Worm (Caenorhabditis elegans) whole organism, L2 larva: Measurements from ENCODE around the gene mip-1.

Source experiments
- F13H6.1 ChIP-seq: sonication (generic microtip); optimal IDR thresholded peaks from 2 replicates; lab custom pipeline; 2016; ENCODE audit warnings: missing genetic modification characterization, missing compliant biosample characterization
- Y55F3AM.14 ChIP-seq: fragments of 200-800 bp; sonication (Bioruptor generic); optimal IDR thresholded peaks from 2 replicates; lab custom pipeline; 2018; ENCODE audit warnings: mild to moderate bottlenecking, missing genetic modification characterization, missing compliant biosample characterization
- ZK546.5 ChIP-seq: sonication (generic microtip); optimal IDR thresholded peaks from 2 replicates; lab custom pipeline; 2017; ENCODE audit warnings: missing biosample characterization, missing genetic modification characterization
- alr-1 ChIP-seq: fragments of 150-350 bp; optimal IDR thresholded peaks from 2 replicates; lab custom pipeline; 2014; ENCODE audit warnings: missing biosample characterization, missing genetic modification characterization
- ama-1 ChIP-seq: fragments of 150-350 bp; optimal IDR thresholded peaks from 2 replicates; lab custom pipeline; 2018; ENCODE audit warnings: inconsistent platforms
- egl-27 ChIP-seq: sonication (generic microtip); optimal IDR thresholded peaks from 3 replicates; lab custom pipeline; 2017; ENCODE audit warnings: missing biosample characterization, missing genetic modification reagents, missing genetic modification characterization
- elt-1 ChIP-seq: fragments of 150-350 bp; optimal IDR thresholded peaks from 2 replicates; lab custom pipeline; 2014; ENCODE audit warnings: missing biosample characterization, missing genetic modification characterization
- fos-1 ChIP-seq: fragments of 150-350 bp; optimal IDR thresholded peaks from 2 replicates; lab custom pipeline; 2014; ENCODE audit warnings: missing biosample characterization, missing genetic modification characterization
- skn-1 ChIP-seq: sonication (generic microtip); optimal IDR thresholded peaks from 2 replicates; lab custom pipeline; 2017; ENCODE audit warnings: missing biosample characterization, missing genetic modification characterization
- unc-62 ChIP-seq: fragments of 150-350 bp; optimal IDR thresholded peaks from 2 replicates; lab custom pipeline; 2014; ENCODE audit warnings: missing biosample characterization, missing genetic modification reagents, missing genetic modification characterization
- ztf-11 ChIP-seq: sonication (generic microtip); optimal IDR thresholded peaks from 2 replicates; lab custom pipeline; 2017; ENCODE audit warnings: missing biosample characterization, missing genetic modification characterization

DNA sequence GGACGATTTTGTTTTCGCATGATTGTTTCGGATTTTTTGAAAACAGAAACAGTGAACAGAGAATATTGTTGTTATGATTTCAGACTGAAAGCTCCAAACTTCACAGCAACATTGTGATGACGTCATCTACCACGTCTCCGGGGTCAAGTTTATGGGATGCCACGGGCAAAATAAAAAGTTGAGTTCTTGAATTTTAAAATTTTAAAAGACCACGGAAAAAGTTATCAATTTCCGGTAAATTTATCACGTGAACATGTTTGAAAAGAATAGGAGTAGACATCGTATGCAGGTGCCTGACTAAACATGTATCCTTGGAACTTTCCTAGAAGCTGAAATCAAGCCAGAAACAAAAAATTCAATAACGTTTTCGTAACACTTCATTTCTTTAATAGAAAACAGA is 29.4 kb upstream of the mip-1 start, which contains the start of gene B0393.4:
- TF ChIP-seq Y55F3AM.14 (GFP tag; lab: Kevin White, UChicago) (no peak), F13H6.1 (no peak), ztf-11 (tag; lab: Kevin White, UChicago) (no peak), ZK546.5 (no peak), ama-1 (lab: Kevin White, UChicago) (no peak), fos-1 (tag; lab: Kevin White, UChicago) (no peak), unc-62 (no peak), elt-1 (tag; lab: Kevin White, UChicago) (no peak), egl-27 (tag; lab: Kevin White, UChicago) (no peak), alr-1 (tag; lab: Kevin White, UChicago) (no peak), skn-1 (tag; lab: Kevin White, UChicago) (no peak)
